Fruit fly (Drosophila melanogaster) Kc167 (cell line): ENCODE data around the gene beta-PheRS.

Source experiments
- Myc ChIP-seq: fragments of >200 bp; optimal IDR thresholded peaks from 2 replicates; lab custom pipeline; 2017; ENCODE audit warnings: missing external identifiers
- h ChIP-seq: fragments of >200 bp; optimal IDR thresholded peaks from 3 replicates; lab custom pipeline; 2018; ENCODE audit warnings: missing external identifiers
- ttk ChIP-seq: sonication (Bioruptor generic); optimal IDR thresholded peaks from 2 replicates; lab custom pipeline; 2017; ENCODE audit warnings: missing external identifiers

DNA sequence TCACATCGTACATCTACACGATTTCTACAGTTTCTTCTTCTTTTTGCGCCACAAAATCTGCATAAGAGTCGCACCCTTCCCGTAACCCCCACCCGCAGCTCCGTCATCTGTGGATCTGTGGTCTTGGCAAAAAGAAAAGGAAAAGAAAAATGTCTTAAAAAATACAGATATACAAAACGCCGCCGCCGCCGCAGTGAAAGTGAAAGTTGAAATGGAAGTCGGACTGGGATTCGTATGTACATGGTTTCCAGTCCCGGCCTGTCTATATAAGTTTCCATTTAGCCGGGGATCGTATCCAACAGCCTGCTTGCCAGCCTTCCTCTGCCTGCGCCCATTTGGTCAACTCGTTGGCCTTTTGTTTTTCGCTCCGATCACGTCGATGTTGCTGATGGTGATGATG, 36.5 kb downstream of the beta-PheRS start:
- TF ChIP-seq h = no peak
- no peak for TF ChIP-seq ttk (lab: Kevin White, UChicago)
- no peak for TF ChIP-seq Myc (lab: Kevin White, UChicago)
